Worm (Caenorhabditis elegans): ENCODE measurements around the gene srj-52.

srj-52 gene

ce11 chrV:738770-739169 lies 43.0 kb upstream of the srj-52 start, which contains the start of gene srj-24:
TSS of gene srj-24 (minus strand) at chrV:738870.
- TF ChIP-seq ets-4 (GFP tag; optimal IDR thresholded peaks at IDR 0.05): no peak
- no peak for TF ChIP-seq ccch-3 (GFP tag; optimal IDR thresholded peaks at IDR 0.05)
- TF ChIP-seq F22D6.2 (tag; optimal IDR thresholded peaks at IDR 0.05): no peak
- TF ChIP-seq snpc-3.4 (tag; optimal IDR thresholded peaks at IDR 0.05): no peak
- no peak for TF ChIP-seq pbrm-1 (GFP tag; IDR thresholded peaks at IDR 0.05)
- TF ChIP-seq somi-1 (GFP tag; optimal IDR thresholded peaks at IDR 0.05): no peak
- no peak for TF ChIP-seq hrde-1 (tag; optimal IDR thresholded peaks at IDR 0.05; ENCODE audit: borderline replicate concordance)
- no peak for TF ChIP-seq F57A8.1 (GFP tag; optimal IDR thresholded peaks at IDR 0.05)
- no peak for TF ChIP-seq madf-8 (GFP tag; conservative IDR thresholded peaks at IDR 0.05)
- no peak for TF ChIP-seq B0336.3 (GFP tag; IDR thresholded peaks at IDR 0.05)
- no peak for TF ChIP-seq athp-1 (tag; optimal IDR thresholded peaks at IDR 0.05)
- no peak for TF ChIP-seq sdz-38 (tag; optimal IDR thresholded peaks at IDR 0.05)
- TF ChIP-seq nhr-80 (tag; optimal IDR thresholded peaks at IDR 0.05): no peak
- no peak for TF ChIP-seq ztf-18 (tag; optimal IDR thresholded peaks at IDR 0.05)
- TF ChIP-seq egrh-3 (GFP tag; IDR thresholded peaks at IDR 0.05): no peak
- no peak for TF ChIP-seq cebp-1 (GFP tag; IDR thresholded peaks at IDR 0.05)
- TF ChIP-seq cebp-1 (tag; optimal IDR thresholded peaks at IDR 0.05): no peak
- TF ChIP-seq mes-4 (tag; optimal IDR thresholded peaks at IDR 0.05): no peak
- no peak for TF ChIP-seq die-1 (tag; optimal IDR thresholded peaks at IDR 0.05)
- no peak for TF ChIP-seq gei-17 (GFP tag; optimal IDR thresholded peaks at IDR 0.05)
- no peak for TF ChIP-seq ceh-27 (GFP tag; optimal IDR thresholded peaks at IDR 0.05)

ce11 chrV:736171-736570 lies 40.4 kb upstream of the srj-52 start, which contains the start of gene srj-25:
TSS of gene srj-25 (minus strand) at chrV:736271.
- TF ChIP-seq nfya-1 (tag; optimal IDR thresholded peaks at IDR 0.05; ENCODE audit: borderline replicate concordance, insufficient read depth): no peak
- TF ChIP-seq ets-4 (GFP tag; optimal IDR thresholded peaks at IDR 0.05): no peak
- no peak for TF ChIP-seq madf-3 (GFP tag; IDR thresholded peaks at IDR 0.05)
- TF ChIP-seq F49E8.2 (tag; optimal IDR thresholded peaks at IDR 0.05; ENCODE audit: insufficient read depth): no peak
- TF ChIP-seq ccch-3 (GFP tag; optimal IDR thresholded peaks at IDR 0.05): no peak

ce11 chrV:731330-731729 lies 35.5 kb upstream of the srj-52 start:
- TF ChIP-seq mxl-1 (tag; optimal IDR thresholded peaks at IDR 0.05): no peak
- no peak for TF ChIP-seq F49E8.2 (tag; optimal IDR thresholded peaks at IDR 0.05; ENCODE audit: insufficient read depth)
- TF ChIP-seq sptf-2 (GFP tag; optimal IDR thresholded peaks at IDR 0.05): no peak
- peak; percentile 74; the same call in 1 of the 2 replicates for TF ChIP-seq Y95B8A.8 (GFP tag; IDR thresholded peaks at IDR 0.05)
- peak; percentile 32 for TF ChIP-seq B0035.1 (tag; optimal IDR thresholded peaks at IDR 0.05)
- no peak for TF ChIP-seq zim-3 (tag; optimal IDR thresholded peaks at IDR 0.05)
- peak; percentile 41 for TF ChIP-seq ceh-27 (GFP tag; optimal IDR thresholded peaks at IDR 0.05)
- peak; percentile 96 for TF ChIP-seq let-526 (GFP tag; IDR thresholded peaks at IDR 0.05)
- peak; percentile 93 for TF ChIP-seq chd-7 (tag; optimal IDR thresholded peaks at IDR 0.05)
- no peak for TF ChIP-seq D2030.7 (GFP tag; IDR thresholded peaks at IDR 0.05)
- peak; percentile 61 for TF ChIP-seq lin-54 (GFP tag; optimal IDR thresholded peaks at IDR 0.05)
- TF ChIP-seq lag-1 (GFP tag; IDR thresholded peaks at IDR 0.05): no peak
- TF ChIP-seq K12H6.12 (tag; optimal IDR thresholded peaks at IDR 0.05): peak; percentile 71
- TF ChIP-seq dpl-1 (GFP tag; optimal IDR thresholded peaks at IDR 0.05): no peak
- peak; percentile 84 for TF ChIP-seq F22D6.2 (tag; optimal IDR thresholded peaks at IDR 0.05)
- no peak for TF ChIP-seq F37B4.10 (GFP tag; IDR thresholded peaks at IDR 0.05)
- TF ChIP-seq egl-44 (GFP tag; IDR thresholded peaks at IDR 0.05): peak; percentile 88; the same call in 1 of the 2 replicates
- peak; percentile 93 for TF ChIP-seq atf-7 (tag; optimal IDR thresholded peaks at IDR 0.05)
- TF ChIP-seq mel-28 (tag; optimal IDR thresholded peaks at IDR 0.05; ENCODE audit: borderline replicate concordance): no peak
- TF ChIP-seq pha-4 (tag; optimal IDR thresholded peaks at IDR 0.05): peak; percentile 93
- peak; percentile 78 for TF ChIP-seq repo-1 (tag; optimal IDR thresholded peaks at IDR 0.05)
- TF ChIP-seq ekl-4 (GFP tag; IDR thresholded peaks at IDR 0.05): peak; percentile 78
- no peak for TF ChIP-seq F23B12.7 (tag; optimal IDR thresholded peaks at IDR 0.05; ENCODE audit: insufficient read depth)
- TF ChIP-seq ztf-26 (tag; optimal IDR thresholded peaks at IDR 0.05): peak; percentile 83
- TF ChIP-seq ccch-3 (GFP tag; optimal IDR thresholded peaks at IDR 0.05): no peak
- TF ChIP-seq let-607 (tag; optimal IDR thresholded peaks at IDR 0.05): peak in 1 of 2 experiments; percentile 85

All from whole organism, young adult.